Worm (Caenorhabditis elegans): ENCODE measurements around the gene T27D12.1.

T27D12.1 gene

DNA sequence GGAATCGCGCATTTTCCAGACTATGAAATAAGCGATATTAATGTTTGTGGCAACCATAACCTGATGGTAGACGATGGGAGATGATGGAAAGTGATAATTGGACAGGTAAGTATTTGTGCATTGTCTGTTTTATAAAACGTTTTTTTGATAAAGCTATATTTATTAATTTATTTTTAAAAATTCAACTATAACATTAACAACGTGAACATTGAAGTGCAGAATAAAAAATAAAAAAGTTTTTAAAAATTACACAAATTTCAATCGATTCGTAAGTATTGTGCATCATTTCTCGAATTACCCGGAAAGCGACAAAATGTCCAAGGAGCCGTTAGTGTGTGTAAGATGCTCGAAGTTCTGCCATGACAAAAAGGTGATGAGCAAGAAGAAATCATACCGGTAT, 36.2 kb upstream of the T27D12.1 start, which contains the start of gene jmjd-1.1:
Gene jmjd-1.1, plus strand, starts transcription at position 301 of the 400 bp plus-strand sequence.
- TF ChIP-seq tbp1 (GFP tag; optimal IDR thresholded peaks at IDR 0.05) (no peak), die-1 (tag; optimal IDR thresholded peaks at IDR 0.05) (no peak), pbrm-1 (GFP tag; IDR thresholded peaks at IDR 0.05) (no peak), K12H6.12 (tag; optimal IDR thresholded peaks at IDR 0.05) (no peak), mcd-1 (GFP tag; IDR thresholded peaks at IDR 0.05) (no peak), F39B2.1 (GFP tag; IDR thresholded peaks at IDR 0.05) (no peak), ceh-40 (GFP tag; IDR thresholded peaks at IDR 0.05) (no peak), mxl-1 (tag; optimal IDR thresholded peaks at IDR 0.05) (no peak), B0261.1 (tag; optimal IDR thresholded peaks at IDR 0.05) (no peak), ceh-79 (tag; optimal IDR thresholded peaks at IDR 0.05) (no peak), egrh-3 (GFP tag; IDR thresholded peaks at IDR 0.05) (no peak), ceh-100 (GFP tag; IDR thresholded peaks at IDR 0.05) (no peak), unc-130 (GFP tag; optimal IDR thresholded peaks at IDR 0.05) (no peak), madf-8 (GFP tag; conservative IDR thresholded peaks at IDR 0.05) (no peak), xnd-1 (tag; optimal IDR thresholded peaks at IDR 0.05) (no peak), dpl-1 (GFP tag; optimal IDR thresholded peaks at IDR 0.05) (no peak), Y56A3A.18 (GFP tag; IDR thresholded peaks at IDR 0.05) (no peak), F57A8.1 (GFP tag; optimal IDR thresholded peaks at IDR 0.05) (no peak)

DNA sequence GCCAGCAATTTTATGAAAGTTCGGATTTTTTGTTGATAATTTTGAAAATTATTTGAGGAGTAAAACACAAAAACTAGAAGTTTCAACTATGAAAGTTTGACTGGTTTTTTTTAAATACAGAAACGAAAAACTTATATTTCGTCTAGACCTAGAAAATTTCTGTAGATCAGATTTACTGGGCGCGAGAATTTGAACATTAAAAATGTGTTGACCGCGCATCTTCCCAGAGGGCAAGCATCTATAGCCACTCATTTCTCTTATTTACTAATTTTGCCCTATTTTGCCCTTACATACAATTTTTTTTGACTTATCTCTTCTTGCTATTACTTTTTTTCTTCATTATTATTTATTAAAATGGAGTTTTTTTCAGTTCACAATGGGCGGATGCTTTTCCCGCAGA, 33.4 kb upstream of the T27D12.1 start, which contains the start of gene F43G6.10:
Gene F43G6.10, plus strand, starts transcription at position 371 of the 400 bp plus-strand sequence.
- TF ChIP-seq ztf-3 (GFP tag; optimal IDR thresholded peaks at IDR 0.05): no peak
- peak; percentile 86 for TF ChIP-seq madf-6 (GFP tag; IDR thresholded peaks at IDR 0.05)
- no peak for TF ChIP-seq attf-3 (GFP tag; conservative IDR thresholded peaks at IDR 0.05)
- no peak for TF ChIP-seq B0019.2 (GFP tag; conservative IDR thresholded peaks at IDR 0.05)
- TF ChIP-seq rec-8 (tag; optimal IDR thresholded peaks at IDR 0.05): no peak
- TF ChIP-seq B0336.3 (GFP tag; IDR thresholded peaks at IDR 0.05): no peak
- TF ChIP-seq sptf-2 (GFP tag; optimal IDR thresholded peaks at IDR 0.05): no peak
- no peak for TF ChIP-seq egl-18 (GFP tag; IDR thresholded peaks at IDR 0.05)
- no peak for TF ChIP-seq ceh-79 (tag; optimal IDR thresholded peaks at IDR 0.05)
- no peak for TF ChIP-seq egrh-3 (GFP tag; IDR thresholded peaks at IDR 0.05)
- TF ChIP-seq cebp-2 (GFP tag; IDR thresholded peaks at IDR 0.05): no peak
- TF ChIP-seq madf-10 (tag; optimal IDR thresholded peaks at IDR 0.05): no peak
- TF ChIP-seq lin-26 (GFP tag; IDR thresholded peaks at IDR 0.05): no peak
- TF ChIP-seq aptf-2 (GFP tag; conservative IDR thresholded peaks at IDR 0.05): peak; percentile 98
- no peak for TF ChIP-seq hmg-1.2 (GFP tag; IDR thresholded peaks at IDR 0.05)
- no peak for TF ChIP-seq ets-4 (GFP tag; optimal IDR thresholded peaks at IDR 0.05)
- TF ChIP-seq ceh-58 (GFP tag; IDR thresholded peaks at IDR 0.05): no peak
- TF ChIP-seq F23B12.7 (tag; optimal IDR thresholded peaks at IDR 0.05; ENCODE audit: insufficient read depth): no peak
- no peak for TF ChIP-seq rpc-1 (optimal IDR thresholded peaks at IDR 0.05)
- no peak for TF ChIP-seq rpc-1 (tag; optimal IDR thresholded peaks at IDR 0.05)
- TF ChIP-seq unc-130 (GFP tag; optimal IDR thresholded peaks at IDR 0.05): no peak
- no peak for TF ChIP-seq K12H6.12 (tag; optimal IDR thresholded peaks at IDR 0.05)
- TF ChIP-seq C06A6.2 (GFP tag; conservative IDR thresholded peaks at IDR 0.05): no peak
- TF ChIP-seq akir-1 (GFP tag; optimal IDR thresholded peaks at IDR 0.05): no peak
- no peak for TF ChIP-seq Y53F4B.3 (GFP tag; IDR thresholded peaks at IDR 0.05)
- no peak for TF ChIP-seq dox-1 (GFP tag; IDR thresholded peaks at IDR 0.05)
- no peak for TF ChIP-seq F33H1.4 (GFP tag; IDR thresholded peaks at IDR 0.05)
- TF ChIP-seq lsl-1 (GFP tag; optimal IDR thresholded peaks at IDR 0.05): no peak
- TF ChIP-seq unc-62 (GFP tag; optimal IDR thresholded peaks at IDR 0.05): no peak
- no peak for TF ChIP-seq ZK185.1 (tag; optimal IDR thresholded peaks at IDR 0.05; ENCODE audit: poor library complexity, severe bottlenecking)
- TF ChIP-seq dpl-1 (GFP tag; optimal IDR thresholded peaks at IDR 0.05): peak; percentile 13
- peak; percentile 74 for TF ChIP-seq efl-1 (GFP tag; optimal IDR thresholded peaks at IDR 0.05)
- no peak for TF ChIP-seq lin-54 (GFP tag; optimal IDR thresholded peaks at IDR 0.05)
- TF ChIP-seq madf-8 (GFP tag; conservative IDR thresholded peaks at IDR 0.05): peak; percentile 49
- no peak for TF ChIP-seq madf-3 (GFP tag; IDR thresholded peaks at IDR 0.05)
